Fruit fly (Drosophila melanogaster) whole organism, embryonic: Measurements from ENCODE around the gene CG31548.
A peak's percentile ranks its signal among the peaks of the same experiment; 100 is the strongest.

Experiments
- CG11247 ChIP-seq: fragments of 200-800 bp; sonication (Bioruptor generic); IDR thresholded peaks from 2 replicates; pipeline ENCODE4 v1.3.6; 2022; ENCODE audit warnings: missing biosample characterization, missing genetic modification characterization
- CG11560 ChIP-seq: fragments of 200-800 bp; sonication (Bioruptor generic); IDR thresholded peaks from 3 replicates; pipeline ENCODE4 v1.3.6; 2022; ENCODE audit warnings: missing biosample characterization, missing genetic modification characterization
- CG13123 ChIP-seq: fragments of 200-800 bp; sonication (Bioruptor generic); optimal IDR thresholded peaks from 2 replicates; lab custom pipeline; 2016; ENCODE audit warnings: missing biosample characterization, missing genetic modification characterization
- CG14667 ChIP-seq: fragments of 200-800 bp; sonication (Bioruptor generic); IDR thresholded peaks from 2 replicates; pipeline ENCODE4 v1.3.6; 2022; ENCODE audit warnings: missing biosample characterization, missing genetic modification characterization
- CG1602 ChIP-seq: fragments of 200-800 bp; sonication (Bioruptor generic); optimal IDR thresholded peaks from 3 replicates; lab custom pipeline; 2016; ENCODE audit warnings: missing biosample characterization, missing genetic modification characterization
- CG17568 ChIP-seq: fragments of 200-800 bp; sonication (Bioruptor generic); optimal IDR thresholded peaks from 2 replicates; lab custom pipeline; 2018; ENCODE audit warnings: missing biosample characterization, mild to moderate bottlenecking, missing genetic modification characterization, moderate library complexity
- CG17612 ChIP-seq: fragments of 200-800 bp; sonication (Bioruptor generic); IDR thresholded peaks from 2 replicates; pipeline ENCODE4 v1.3.6; 2022; ENCODE audit warnings: missing biosample characterization, missing genetic modification characterization
- CG1792 ChIP-seq: fragments of 200-800 bp; sonication (Bioruptor generic); optimal IDR thresholded peaks from 2 replicates; lab custom pipeline; 2016; ENCODE audit warnings: missing biosample characterization, missing genetic modification characterization
- CG2116 ChIP-seq: fragments of 200-800 bp; sonication (Bioruptor generic); optimal IDR thresholded peaks from 3 replicates; lab custom pipeline; 2018; ENCODE audit warnings: missing biosample characterization, mild to moderate bottlenecking, missing genetic modification characterization
- CG2678 ChIP-seq: fragments of 200-800 bp; sonication (Bioruptor generic); optimal IDR thresholded peaks from 3 replicates; lab custom pipeline; 2019; ENCODE audit warnings: missing biosample characterization, mild to moderate bottlenecking, missing genetic modification characterization, moderate library complexity
- CG3163 ChIP-seq: fragments of 200-800 bp; sonication (Bioruptor generic); optimal IDR thresholded peaks from 3 replicates; lab custom pipeline; 2016; ENCODE audit warnings: missing biosample characterization, missing genetic modification characterization
- CG3281 ChIP-seq: fragments of 200-800 bp; sonication (Bioruptor generic); optimal IDR thresholded peaks from 3 replicates; lab custom pipeline; 2017; ENCODE audit warnings: missing biosample characterization, mild to moderate bottlenecking, missing genetic modification characterization
- CG33213 ChIP-seq: fragments of 200-800 bp; sonication (Bioruptor generic); optimal IDR thresholded peaks from 3 replicates; lab custom pipeline; 2016; ENCODE audit warnings: missing biosample characterization, missing genetic modification characterization
- CG34422 ChIP-seq: fragments of 200-800 bp; sonication (Bioruptor generic); IDR thresholded peaks from 3 replicates; pipeline ENCODE4 v1.3.6; 2022; ENCODE audit warnings: missing biosample characterization, missing genetic modification characterization
- CG43689 ChIP-seq: fragments of 200-800 bp; sonication (Bioruptor generic); IDR thresholded peaks from 2 replicates; pipeline ENCODE4 v1.3.6; 2022; ENCODE audit warnings: missing biosample characterization, missing genetic modification characterization
- CG7745 ChIP-seq: fragments of 200-800 bp; sonication (Bioruptor generic); optimal IDR thresholded peaks from 2 replicates; lab custom pipeline; 2018; ENCODE audit warnings: missing biosample characterization, mild to moderate bottlenecking, missing genetic modification characterization, moderate library complexity
- CG7786 ChIP-seq: fragments of 200-800 bp; sonication (Bioruptor generic); optimal IDR thresholded peaks from 2 replicates; lab custom pipeline; 2016; ENCODE audit warnings: missing biosample characterization, missing genetic modification characterization
- CG7987 ChIP-seq: fragments of 200-800 bp; sonication (Bioruptor generic); optimal IDR thresholded peaks from 2 replicates; lab custom pipeline; 2018; ENCODE audit warnings: missing biosample characterization, mild to moderate bottlenecking, missing genetic modification characterization, moderate library complexity
- CG9609 ChIP-seq: fragments of 200-800 bp; sonication (Bioruptor generic); optimal IDR thresholded peaks from 3 replicates; lab custom pipeline; 2016; ENCODE audit warnings: missing biosample characterization, missing genetic modification characterization
- CHES-1-like ChIP-seq: fragments of 200-800 bp; sonication (Bioruptor generic); optimal IDR thresholded peaks from 2 replicates; lab custom pipeline; 2016; ENCODE audit warnings: missing biosample characterization, missing genetic modification characterization
- Camta ChIP-seq: fragments of 200-800 bp; sonication (Bioruptor generic); optimal IDR thresholded peaks from 2 replicates; lab custom pipeline; 2016; ENCODE audit warnings: missing biosample characterization, missing genetic modification characterization
- Gug ChIP-seq: fragments of 200-800 bp; sonication (Bioruptor generic); IDR thresholded peaks from 4 replicates; pipeline ENCODE4 v1.3.6; 2022; ENCODE audit warnings: missing biosample characterization, missing genetic modification characterization
- H15 ChIP-seq: fragments of 200-800 bp; sonication (Bioruptor generic); IDR thresholded peaks from 3 replicates; pipeline ENCODE4 v1.3.6; 2022; ENCODE audit warnings: missing biosample characterization, missing genetic modification characterization
- H2.0 ChIP-seq: fragments of 200-800 bp; sonication (Bioruptor generic); IDR thresholded peaks from 2 replicates; pipeline ENCODE4 v1.3.6; 2022; ENCODE audit warnings: missing biosample characterization, missing genetic modification characterization
- Mad ChIP-seq: fragments of 200-800 bp; sonication (Bioruptor generic); optimal IDR thresholded peaks from 2 replicates; lab custom pipeline; 2016; ENCODE audit warnings: missing biosample characterization, missing genetic modification characterization
- Mrtf ChIP-seq: fragments of 200-800 bp; sonication (Bioruptor generic); IDR thresholded peaks from 3 replicates; pipeline ENCODE4 v1.3.6; 2022; ENCODE audit warnings: missing biosample characterization, missing genetic modification characterization
- Myb ChIP-seq: fragments of 200-800 bp; sonication (Bioruptor generic); optimal IDR thresholded peaks from 2 replicates; lab custom pipeline; 2016; ENCODE audit warnings: missing biosample characterization, missing genetic modification characterization
- Neu2 ChIP-seq: fragments of 200-800 bp; sonication (Bioruptor generic); optimal IDR thresholded peaks from 3 replicates; lab custom pipeline; 2016; ENCODE audit warnings: missing biosample characterization, missing genetic modification characterization, borderline replicate concordance
- Scr ChIP-seq: fragments of 200-800 bp; sonication (Bioruptor generic); IDR thresholded peaks from 2 replicates; pipeline ENCODE4 v1.3.6; 2022; ENCODE audit warnings: missing biosample characterization, missing genetic modification characterization; ENCODE audit not compliant: partially characterized antibody
- Sox102F ChIP-seq: fragments of 200-800 bp; sonication (Bioruptor generic); optimal IDR thresholded peaks from 2 replicates; lab custom pipeline; 2018; ENCODE audit warnings: missing biosample characterization, mild to moderate bottlenecking, missing genetic modification characterization, moderate library complexity
- cad ChIP-seq: fragments of >200 bp; optimal IDR thresholded peaks from 2 replicates; lab custom pipeline; 2017; ENCODE audit warnings: missing biosample characterization, missing genetic modification characterization
- eyg ChIP-seq: fragments of 200-800 bp; sonication (Bioruptor generic); optimal IDR thresholded peaks from 3 replicates; lab custom pipeline; 2016; ENCODE audit warnings: missing biosample characterization, missing genetic modification characterization
- grn ChIP-seq: fragments of 200-800 bp; sonication (Bioruptor generic); optimal IDR thresholded peaks from 3 replicates; lab custom pipeline; 2017; ENCODE audit warnings: missing biosample characterization, missing genetic modification characterization
- gsb-n ChIP-seq: fragments of 200-800 bp; sonication (Bioruptor generic); optimal IDR thresholded peaks from 3 replicates; lab custom pipeline; 2018; ENCODE audit warnings: missing biosample characterization, mild to moderate bottlenecking, missing genetic modification characterization
- hbn ChIP-seq: fragments of 200-800 bp; sonication (Bioruptor generic); IDR thresholded peaks from 2 replicates; pipeline ENCODE4 v1.3.6; 2022; ENCODE audit warnings: missing biosample characterization, missing genetic modification characterization; ENCODE audit not compliant: partially characterized antibody
- hkb ChIP-seq, 2 experiments: fragments of 200-800 bp in 1 of 2; fragments of >200 bp in 1 of 2; sonication (Bioruptor generic) in 1 of 2; IDR thresholded peaks in 1 of 2; optimal IDR thresholded peaks in 1 of 2; 2 replicates each; pipeline versions ENCODE4 v1.3.6 to Lab custom; 2017 to 2022; ENCODE audit warnings: missing biosample characterization in 1 of 2, missing genetic modification characterization in 1 of 2
- jumu ChIP-seq: fragments of 200-800 bp; sonication (Bioruptor generic); optimal IDR thresholded peaks from 3 replicates; lab custom pipeline; 2016; ENCODE audit warnings: missing biosample characterization, missing genetic modification characterization
- oc ChIP-seq: fragments of 200-800 bp; sonication (Bioruptor generic); optimal IDR thresholded peaks from 2 replicates; lab custom pipeline; 2018; ENCODE audit warnings: missing biosample characterization, mild to moderate bottlenecking, missing genetic modification characterization, moderate library complexity
- otp ChIP-seq: fragments of 200-800 bp; sonication (Bioruptor generic); IDR thresholded peaks from 3 replicates; pipeline ENCODE4, ENCODE4 v1.3.6; 2022; ENCODE audit warnings: missing biosample characterization, missing genetic modification characterization
- pfk ChIP-seq: fragments of 200-800 bp; sonication (Bioruptor generic); optimal IDR thresholded peaks from 2 replicates; lab custom pipeline; 2018; ENCODE audit warnings: missing biosample characterization, mild to moderate bottlenecking, missing genetic modification characterization, moderate library complexity
- pho ChIP-seq: fragments of 200-800 bp; sonication (Bioruptor generic); optimal IDR thresholded peaks from 2 replicates; lab custom pipeline; 2016; ENCODE audit warnings: missing biosample characterization, missing genetic modification characterization
- pnt ChIP-seq: fragments of 200-800 bp; sonication (Bioruptor generic); optimal IDR thresholded peaks from 3 replicates; lab custom pipeline; 2016; ENCODE audit warnings: missing biosample characterization, missing genetic modification characterization
- pzg ChIP-seq: fragments of 200-800 bp; sonication (Bioruptor generic); optimal IDR thresholded peaks from 3 replicates; lab custom pipeline; 2018; ENCODE audit warnings: missing biosample characterization, mild to moderate bottlenecking, missing genetic modification characterization, moderate library complexity
- ro ChIP-seq: fragments of 200-800 bp; sonication (Bioruptor generic); IDR thresholded peaks from 2 replicates; pipeline ENCODE4 v1.3.6; 2022; ENCODE audit warnings: missing biosample characterization, missing genetic modification characterization
- row ChIP-seq: fragments of 200-800 bp; sonication (Bioruptor generic); IDR thresholded peaks from 3 replicates; pipeline ENCODE4 v1.3.6; 2022; ENCODE audit warnings: missing biosample characterization, missing genetic modification characterization
- tna ChIP-seq: fragments of 200-800 bp; sonication (Bioruptor generic); IDR thresholded peaks from 2 replicates; pipeline ENCODE4 v1.3.6; 2022; ENCODE audit warnings: missing biosample characterization, missing genetic modification characterization; ENCODE audit not compliant: partially characterized antibody
- trem ChIP-seq: fragments of 200-800 bp; optimal IDR thresholded peaks from 3 replicates; lab custom pipeline; 2019; ENCODE audit warnings: missing biosample characterization, mild to moderate bottlenecking, missing genetic modification characterization, moderate library complexity
- usp ChIP-seq: fragments of >200 bp; optimal IDR thresholded peaks from 2 replicates; lab custom pipeline; 2017; ENCODE audit warnings: missing biosample characterization, missing genetic modification characterization
- wor ChIP-seq: fragments of 200-800 bp; sonication (Bioruptor generic); IDR thresholded peaks from 2 replicates; pipeline ENCODE4 v1.3.6; 2022; ENCODE audit warnings: missing biosample characterization, missing genetic modification characterization
- zen2 ChIP-seq: fragments of 200-800 bp; sonication (Bioruptor generic); IDR thresholded peaks from 3 replicates; pipeline ENCODE4 v1.3.6; 2022; ENCODE audit warnings: missing biosample characterization, missing genetic modification characterization; ENCODE audit not compliant: partially characterized antibody

Gene CG31548

DNA sequence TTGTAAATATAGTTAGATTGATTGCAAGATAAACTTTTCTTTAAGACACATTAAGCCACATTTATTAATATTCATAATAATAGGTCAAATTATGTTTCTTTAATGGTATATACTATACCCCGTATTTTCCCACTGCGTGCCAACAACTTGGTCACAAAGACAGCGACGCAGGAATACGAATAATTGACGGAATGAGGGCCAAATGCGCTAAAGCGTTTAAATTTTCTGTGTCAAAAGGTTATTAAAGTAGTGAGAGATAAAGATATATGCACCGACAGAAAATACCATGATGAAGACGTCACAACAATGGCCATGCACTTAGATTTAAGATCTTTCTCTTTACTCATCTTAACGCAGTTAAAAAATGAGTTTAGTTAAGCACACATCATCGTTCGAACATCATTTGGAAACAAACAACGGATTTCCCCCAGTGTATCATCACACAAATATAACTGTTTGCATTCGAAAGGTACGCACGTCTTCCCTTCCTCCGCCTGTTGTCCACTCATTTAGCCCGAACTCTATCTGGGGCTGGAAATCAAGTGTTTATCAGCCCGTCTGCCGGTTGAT is 16.2 kb downstream of the CG31548 start (continued):
- TF ChIP-seq CG3281 (peak; percentile 3), wor (GFP tag; lab: Robert Waterston, UW) (peak; percentile 15; the same call in 1 of the 2 replicates), eyg (GFP tag; lab: Kevin White, UChicago) (no peak), CG1792 (GFP tag; lab: Kevin White, UChicago) (peak; percentile 40), CG3163 (peak; percentile 52), Myb (GFP tag; lab: Kevin White, UChicago) (peak; percentile 53), tna (GFP tag; lab: Robert Waterston, UW) (no peak), H15 (GFP tag; lab: Robert Waterston, UW) (peak; percentile 24; the same call in 1 of the 3 replicates), Camta (GFP tag; lab: Kevin White, UChicago) (peak; percentile 62), CG2116 (GFP tag; lab: Kevin White, UChicago) (peak; percentile 19), CG2678 (tag; lab: Kevin White, UChicago) (peak; percentile 80), gsb-n (peak; percentile 42), CG11560 (tag; lab: Robert Waterston, UW) (no peak), CG34422 (GFP tag; lab: Robert Waterston, UW) (peak; percentile 63; the same call in 2 of the 3 replicates), CG43689 (GFP tag; lab: Robert Waterston, UW) (no peak; the same call in 1 of the 2 replicates), pzg (no peak), CG1602 (GFP tag; lab: Kevin White, UChicago) (peak; percentile 48), oc (tag; lab: Kevin White, UChicago) (peak; percentile 80), CG14667 (GFP tag; lab: Robert Waterston, UW) (peak; percentile 64), Gug (GFP tag; lab: Robert Waterston, UW) (peak; percentile 42; the same call in 2 of the 4 replicates), CG13123 (GFP tag; lab: Kevin White, UChicago) (peak; percentile 2), zen2 (GFP tag; lab: Robert Waterston, UW) (no peak), Mad (GFP tag; lab: Kevin White, UChicago) (peak; percentile 41), hbn (GFP tag; lab: Robert Waterston, UW) (no peak), pfk (no peak), CG17612 (no peak), usp (no peak), grn (GFP tag; lab: Kevin White, UChicago) (peak; percentile 95), jumu (GFP tag; lab: Kevin White, UChicago) (peak; percentile 63), Sox102F (peak; percentile 73), CG17568 (GFP tag; lab: Kevin White, UChicago) (peak; percentile 24), trem (peak; percentile 12), CG7987 (GFP tag; lab: Kevin White, UChicago) (no peak), Neu2 (GFP tag; lab: Kevin White, UChicago) (no peak), hkb (optimal IDR thresholded peaks at IDR 0.05; lab: Kevin White, UChicago) (no peak), hkb (GFP tag; IDR thresholded peaks at IDR 0.05; lab: Robert Waterston, UW) (peak; percentile 71), CG33213 (no peak), ro (no peak), otp (GFP tag; lab: Robert Waterston, UW) (peak; percentile 79; the same call in 2 of the 3 replicates), H2.0 (peak; percentile 68), CG9609 (GFP tag; lab: Kevin White, UChicago) (peak; percentile 57), pnt (GFP tag; lab: Kevin White, UChicago) (peak; percentile 38), CG7786 (peak; percentile 70), pho (peak; percentile 38), Mrtf (GFP tag; lab: Robert Waterston, UW) (peak; percentile 65), CHES-1-like (peak; percentile 46), cad (GFP tag; lab: Kevin White, UChicago) (no peak), Scr (no peak), CG7745 (tag; lab: Kevin White, UChicago) (no peak), row (GFP tag; lab: Robert Waterston, UW) (peak; percentile 71), CG11247 (GFP tag; lab: Robert Waterston, UW) (peak; percentile 54)
